Worm (Caenorhabditis elegans) whole organism, L2 larva: Measurements from ENCODE around the gene nhr-163.

Source experiments
- C34F6.9 ChIP-seq: fragments of 150-350 bp; optimal IDR thresholded peaks from 2 replicates; lab custom pipeline; 2014; ENCODE audit warnings: missing biosample characterization, missing genetic modification characterization
- F13H6.1 ChIP-seq: sonication (generic microtip); optimal IDR thresholded peaks from 2 replicates; lab custom pipeline; 2016; ENCODE audit warnings: missing genetic modification characterization, missing compliant biosample characterization
- R02D3.7 ChIP-seq: fragments of 150-350 bp; optimal IDR thresholded peaks from 2 replicates; lab custom pipeline; 2014; ENCODE audit warnings: missing biosample characterization, missing genetic modification characterization
- Y55F3AM.14 ChIP-seq: fragments of 200-800 bp; sonication (Bioruptor generic); optimal IDR thresholded peaks from 2 replicates; lab custom pipeline; 2018; ENCODE audit warnings: mild to moderate bottlenecking, missing genetic modification characterization, missing compliant biosample characterization
- alr-1 ChIP-seq: fragments of 150-350 bp; optimal IDR thresholded peaks from 2 replicates; lab custom pipeline; 2014; ENCODE audit warnings: missing biosample characterization, missing genetic modification characterization
- aly-2 ChIP-seq: fragments of 150-350 bp; optimal IDR thresholded peaks from 2 replicates; lab custom pipeline; 2014; ENCODE audit warnings: missing biosample characterization, missing genetic modification characterization
- blmp-1 ChIP-seq: sonication (generic microtip); optimal IDR thresholded peaks from 2 replicates; lab custom pipeline; 2017; ENCODE audit warnings: missing genetic modification characterization, mild to moderate bottlenecking, missing compliant biosample characterization, antibody characterized with exemption, moderate library complexity; ENCODE audit not compliant: insufficient read depth
- dmd-4 ChIP-seq: sonication (generic microtip); optimal IDR thresholded peaks from 2 replicates; lab custom pipeline; 2017; ENCODE audit warnings: missing biosample characterization, missing genetic modification characterization
- egl-27 ChIP-seq: sonication (generic microtip); optimal IDR thresholded peaks from 3 replicates; lab custom pipeline; 2017; ENCODE audit warnings: missing biosample characterization, missing genetic modification reagents, missing genetic modification characterization
- elt-1 ChIP-seq: fragments of 150-350 bp; optimal IDR thresholded peaks from 2 replicates; lab custom pipeline; 2014; ENCODE audit warnings: missing biosample characterization, missing genetic modification characterization
- elt-3 ChIP-seq: sonication (generic microtip); optimal IDR thresholded peaks from 2 replicates; lab custom pipeline; 2017; ENCODE audit warnings: missing biosample characterization, missing genetic modification characterization
- lin-11 ChIP-seq: fragments of 150-350 bp; sonication (generic microtip); optimal IDR thresholded peaks from 2 replicates; lab custom pipeline; 2014; ENCODE audit warnings: missing biosample characterization, missing genetic modification characterization, inconsistent platforms, mixed read lengths
- lin-13 ChIP-seq: fragments of 150-350 bp; optimal IDR thresholded peaks from 2 replicates; lab custom pipeline; 2014; ENCODE audit warnings: missing biosample characterization, missing genetic modification reagents, missing genetic modification characterization
- lsy-2 ChIP-seq, 2 experiments: fragments of 150-350 bp in 1 of 2; sonication (generic microtip) in 1 of 2; optimal IDR thresholded peaks; 2 replicates each; lab custom pipeline; 2014 to 2017; ENCODE audit warnings: missing biosample characterization in 2 of 2, missing genetic modification characterization in 2 of 2
- mab-5 ChIP-seq: fragments of 150-350 bp; optimal IDR thresholded peaks from 2 replicates; lab custom pipeline; 2014; ENCODE audit warnings: missing biosample characterization, missing genetic modification characterization
- mbf-1 ChIP-seq: sonication (generic microtip); optimal IDR thresholded peaks from 2 replicates; lab custom pipeline; 2017; ENCODE audit warnings: missing biosample characterization, missing genetic modification characterization
- nhr-10 ChIP-seq: sonication (generic microtip); optimal IDR thresholded peaks from 2 replicates; lab custom pipeline; 2017; ENCODE audit warnings: missing biosample characterization, missing genetic modification characterization
- nhr-12 ChIP-seq: fragments of 150-350 bp; optimal IDR thresholded peaks from 2 replicates; lab custom pipeline; 2014; ENCODE audit warnings: missing biosample characterization, missing genetic modification characterization
- nhr-129 ChIP-seq: fragments of 150-350 bp; optimal IDR thresholded peaks from 2 replicates; lab custom pipeline; 2014; ENCODE audit warnings: missing biosample characterization, missing genetic modification characterization
- nhr-21 ChIP-seq: fragments of 150-350 bp; optimal IDR thresholded peaks from 2 replicates; lab custom pipeline; 2014; ENCODE audit warnings: missing biosample characterization, missing genetic modification characterization
- nhr-23 ChIP-seq: fragments of 150-350 bp; optimal IDR thresholded peaks from 2 replicates; lab custom pipeline; 2014; ENCODE audit warnings: missing biosample characterization, missing genetic modification reagents, missing genetic modification characterization
- nhr-237 ChIP-seq: fragments of 150-350 bp; optimal IDR thresholded peaks from 2 replicates; lab custom pipeline; 2014; ENCODE audit warnings: missing biosample characterization, missing genetic modification characterization
- nhr-25 ChIP-seq: fragments of 150-350 bp; sonication (generic microtip); optimal IDR thresholded peaks from 3 replicates; lab custom pipeline; 2014; ENCODE audit warnings: missing biosample characterization, missing genetic modification characterization
- nhr-6 ChIP-seq: fragments of 150-350 bp; optimal IDR thresholded peaks from 2 replicates; lab custom pipeline; 2014; ENCODE audit warnings: missing biosample characterization, missing genetic modification characterization
- nhr-77 ChIP-seq: fragments of 150-350 bp; optimal IDR thresholded peaks from 2 replicates; lab custom pipeline; 2014; ENCODE audit warnings: missing biosample characterization, missing genetic modification characterization
- peb-1 ChIP-seq: fragments of 150-350 bp; optimal IDR thresholded peaks from 2 replicates; lab custom pipeline; 2014; ENCODE audit warnings: missing biosample characterization, missing genetic modification characterization
- sem-4 ChIP-seq: fragments of 150-350 bp; optimal IDR thresholded peaks from 2 replicates; lab custom pipeline; 2014; ENCODE audit warnings: missing biosample characterization, missing genetic modification reagents, missing genetic modification characterization
- skn-1 ChIP-seq: sonication (generic microtip); optimal IDR thresholded peaks from 2 replicates; lab custom pipeline; 2017; ENCODE audit warnings: missing biosample characterization, missing genetic modification characterization
- sma-9 ChIP-seq, 2 experiments: fragments of 150-350 bp in 1 of 2; sonication (generic microtip) in 1 of 2; optimal IDR thresholded peaks; 2 replicates each; lab custom pipeline; 2014 to 2016; ENCODE audit warnings: missing genetic modification characterization in 2 of 2, mild to moderate bottlenecking in 1 of 2, missing biosample characterization in 1 of 2, missing compliant biosample characterization in 1 of 2, missing genetic modification reagents in 1 of 2, moderate library complexity in 1 of 2
- snpc-4 ChIP-seq: fragments of 150-350 bp; optimal IDR thresholded peaks from 2 replicates; lab custom pipeline; 2014; ENCODE audit warnings: missing biosample characterization, missing genetic modification characterization
- unc-39 ChIP-seq: fragments of 150-350 bp; optimal IDR thresholded peaks from 2 replicates; lab custom pipeline; 2014; ENCODE audit warnings: missing biosample characterization, missing genetic modification characterization
- unc-62 ChIP-seq: fragments of 150-350 bp; optimal IDR thresholded peaks from 2 replicates; lab custom pipeline; 2014; ENCODE audit warnings: missing biosample characterization, missing genetic modification reagents, missing genetic modification characterization
- zag-1 ChIP-seq: fragments of 150-350 bp; optimal IDR thresholded peaks from 2 replicates; lab custom pipeline; 2014; ENCODE audit warnings: missing biosample characterization, missing genetic modification characterization
- ztf-1 ChIP-seq: fragments of 200-800 bp; sonication (Bioruptor generic); conservative IDR thresholded peaks from 2 replicates; pipeline ENCODE4 v1.3.6; 2022; ENCODE audit warnings: missing genetic modification characterization, missing compliant biosample characterization
- ztf-11 ChIP-seq: sonication (generic microtip); optimal IDR thresholded peaks from 2 replicates; lab custom pipeline; 2017; ENCODE audit warnings: missing biosample characterization, missing genetic modification characterization
- ztf-4 ChIP-seq: fragments of 150-350 bp; optimal IDR thresholded peaks from 2 replicates; lab custom pipeline; 2014; ENCODE audit warnings: missing biosample characterization, missing genetic modification characterization

Gene nhr-163

ce11 chrV:7015872-7016271 is 30.0 kb upstream of the nhr-163 start, which contains the start of gene C33G8.13:
Gene C33G8.13, minus strand, starts transcription at chrV:7015972.
- no peak for TF ChIP-seq ztf-11 (tag; lab: Kevin White, UChicago)
- TF ChIP-seq F13H6.1 (tag; lab: Kevin White, UChicago) = no peak
- TF ChIP-seq mbf-1 = no peak
- no peak for TF ChIP-seq Y55F3AM.14 (GFP tag; lab: Kevin White, UChicago)
- TF ChIP-seq peb-1 (tag; lab: Kevin White, UChicago) = no peak
- no peak for TF ChIP-seq unc-62 (GFP tag; lab: Kevin White, UChicago)
- TF ChIP-seq nhr-77 (tag; lab: Kevin White, UChicago) = no peak
- no peak for TF ChIP-seq ztf-1 (GFP tag; lab: Robert Waterston, UW)
- no peak for TF ChIP-seq skn-1 (tag; lab: Kevin White, UChicago)
- no peak for TF ChIP-seq nhr-129 (tag; lab: Kevin White, UChicago)
- no peak for TF ChIP-seq elt-3 (tag; lab: Kevin White, UChicago)
- no peak for TF ChIP-seq blmp-1 (tag; lab: Kevin White, UChicago)
- no peak for TF ChIP-seq R02D3.7 (tag; lab: Kevin White, UChicago)
- no peak for TF ChIP-seq alr-1
- no peak for TF ChIP-seq mab-5
- TF ChIP-seq lin-11 (tag; lab: Kevin White, UChicago) = no peak
- no peak for TF ChIP-seq sem-4 (tag; lab: Kevin White, UChicago)

- TF ChIP-seq C34F6.9 = no peak
- TF ChIP-seq unc-39 (tag; lab: Kevin White, UChicago) = no peak
- TF ChIP-seq ztf-11 (tag; lab: Kevin White, UChicago) = no peak
- TF ChIP-seq mbf-1 = no peak
- no peak for TF ChIP-seq lsy-2 (tag; optimal IDR thresholded peaks at IDR 0.05; lab: Kevin White, UChicago)
- TF ChIP-seq snpc-4 (tag; lab: Kevin White, UChicago) = no peak
- TF ChIP-seq lin-11 (tag; lab: Kevin White, UChicago) = no peak
- TF ChIP-seq F13H6.1 (tag; lab: Kevin White, UChicago) = no peak
- no peak for TF ChIP-seq skn-1 (tag; lab: Kevin White, UChicago)
- no peak for TF ChIP-seq nhr-21 (tag; lab: Kevin White, UChicago)
- no peak for TF ChIP-seq nhr-23 (tag; lab: Kevin White, UChicago)
- no peak for TF ChIP-seq nhr-77 (tag; lab: Kevin White, UChicago)
- no peak for TF ChIP-seq mab-5
- no peak for TF ChIP-seq nhr-237 (tag; lab: Kevin White, UChicago)
- no peak for TF ChIP-seq sma-9 (GFP tag; optimal IDR thresholded peaks at IDR 0.05; lab: Kevin White, UChicago)
- TF ChIP-seq sma-9 (tag; optimal IDR thresholded peaks at IDR 0.05; lab: Kevin White, UChicago) = no peak
- no peak for TF ChIP-seq egl-27 (tag; lab: Kevin White, UChicago)
- TF ChIP-seq ztf-1 (GFP tag; lab: Robert Waterston, UW) = no peak
- no peak for TF ChIP-seq nhr-25 (tag; lab: Kevin White, UChicago)
- TF ChIP-seq nhr-10 (tag; lab: Kevin White, UChicago) = no peak
- no peak for TF ChIP-seq lin-13 (GFP tag; lab: Kevin White, UChicago)
- TF ChIP-seq, all 48 proteins: peak for 0
These were observed 26.8 kb upstream of the nhr-163 start, which contains the start of gene srw-127 for ce11 chrV:7012617-7013016. Gene srw-127, plus strand, starts transcription at chrV:7012917.

- TF ChIP-seq sem-4 (tag; lab: Kevin White, UChicago) = no peak
- TF ChIP-seq, all 48 proteins: peak for 0
These were observed 23.6 kb upstream of the nhr-163 start, which contains the start of gene C33G8.2 for ce11 chrV:7009461-7009860. Gene C33G8.2, plus strand, starts transcription at chrV:7009761.

- TF ChIP-seq nhr-23 (tag; lab: Kevin White, UChicago) (no peak), elt-1 (tag; lab: Kevin White, UChicago) (no peak), alr-1 (no peak), nhr-10 (tag; lab: Kevin White, UChicago) (no peak), nhr-6 (no peak), zag-1 (tag; lab: Kevin White, UChicago) (no peak), nhr-25 (tag; lab: Kevin White, UChicago) (no peak), aly-2 (tag; lab: Kevin White, UChicago) (no peak), nhr-77 (tag; lab: Kevin White, UChicago) (no peak), ztf-11 (tag; lab: Kevin White, UChicago) (no peak), ztf-4 (tag; lab: Kevin White, UChicago) (no peak), nhr-237 (tag; lab: Kevin White, UChicago) (no peak), nhr-12 (tag; lab: Kevin White, UChicago) (no peak), egl-27 (tag; lab: Kevin White, UChicago) (no peak), dmd-4 (tag; lab: Kevin White, UChicago) (no peak)
These were observed 21.5 kb upstream of the nhr-163 start, which contains the start of gene drd-10 for ce11 chrV:7007307-7007706. Gene drd-10, plus strand, starts transcription at chrV:7007607.
